Fruit fly (Drosophila melanogaster) whole organism, embryonic: ENCODE data around the gene rho-5.

Experiments
- Bdp1 ChIP-seq: fragments of 200-800 bp; sonication (Bioruptor generic); optimal IDR thresholded peaks from 3 replicates; lab custom pipeline; 2016; ENCODE audit warnings: missing biosample characterization, missing genetic modification characterization
- CG10274 ChIP-seq: fragments of 200-800 bp; sonication (Bioruptor generic); optimal IDR thresholded peaks from 3 replicates; lab custom pipeline; 2017; ENCODE audit warnings: missing biosample characterization, mild to moderate bottlenecking, missing genetic modification characterization
- CG10431 ChIP-seq: fragments of 200-800 bp; sonication (Bioruptor generic); optimal IDR thresholded peaks from 3 replicates; lab custom pipeline; 2018; ENCODE audit warnings: missing biosample characterization, mild to moderate bottlenecking, missing genetic modification characterization
- CG11560 ChIP-seq: fragments of 200-800 bp; sonication (Bioruptor generic); IDR thresholded peaks from 3 replicates; pipeline ENCODE4 v1.3.6; 2022; ENCODE audit warnings: missing biosample characterization, missing genetic modification characterization
- CG12236 ChIP-seq: fragments of 200-800 bp; sonication (Bioruptor generic); optimal IDR thresholded peaks from 2 replicates; lab custom pipeline; 2016; ENCODE audit warnings: missing biosample characterization, missing genetic modification characterization
- CG14014 ChIP-seq: fragments of 200-800 bp; sonication (Bioruptor generic); IDR thresholded peaks from 2 replicates; pipeline ENCODE4 v1.3.6; 2022; ENCODE audit warnings: missing biosample characterization, missing genetic modification characterization
- CG14965 ChIP-seq: fragments of 200-800 bp; sonication (Bioruptor generic); optimal IDR thresholded peaks from 2 replicates; lab custom pipeline; 2016; ENCODE audit warnings: missing biosample characterization, missing genetic modification characterization, borderline replicate concordance
- CG15011 ChIP-seq: fragments of 200-800 bp; sonication (Bioruptor generic); optimal IDR thresholded peaks from 3 replicates; lab custom pipeline; 2018; ENCODE audit warnings: missing biosample characterization, mild to moderate bottlenecking, missing genetic modification characterization
- CG15269 ChIP-seq: fragments of 200-800 bp; sonication (Bioruptor generic); optimal IDR thresholded peaks from 2 replicates; lab custom pipeline; 2018; ENCODE audit warnings: missing biosample characterization, mild to moderate bottlenecking, missing genetic modification characterization, moderate library complexity
- CG16863 ChIP-seq: fragments of 200-800 bp; sonication (Bioruptor generic); optimal IDR thresholded peaks from 3 replicates; lab custom pipeline; 2016; ENCODE audit warnings: missing biosample characterization, missing genetic modification characterization
- CG2129 ChIP-seq: fragments of 200-800 bp; sonication (Bioruptor generic); IDR thresholded peaks from 2 replicates; pipeline ENCODE4 v1.3.6; 2022; ENCODE audit warnings: missing biosample characterization, missing genetic modification characterization; ENCODE audit not compliant: partially characterized antibody
- CG2202 ChIP-seq: fragments of 200-800 bp; sonication (Bioruptor generic); optimal IDR thresholded peaks from 2 replicates; lab custom pipeline; 2018; ENCODE audit warnings: missing biosample characterization, mild to moderate bottlenecking, missing genetic modification characterization
- CG4617 ChIP-seq: fragments of 200-800 bp; sonication (Bioruptor generic); optimal IDR thresholded peaks from 3 replicates; lab custom pipeline; 2016; ENCODE audit warnings: missing biosample characterization, missing genetic modification characterization, borderline replicate concordance
- CG5245 ChIP-seq: fragments of 200-800 bp; sonication (Bioruptor generic); optimal IDR thresholded peaks from 3 replicates; lab custom pipeline; 2016; ENCODE audit warnings: missing biosample characterization, missing genetic modification characterization
- CG6175 ChIP-seq: fragments of 200-800 bp; sonication (Bioruptor generic); IDR thresholded peaks from 3 replicates; pipeline ENCODE4 v1.3.6; 2022; ENCODE audit warnings: missing biosample characterization, missing genetic modification characterization
- Camta ChIP-seq: fragments of 200-800 bp; sonication (Bioruptor generic); optimal IDR thresholded peaks from 2 replicates; lab custom pipeline; 2016; ENCODE audit warnings: missing biosample characterization, missing genetic modification characterization
- CoRest ChIP-seq: fragments of 200-800 bp; sonication (Bioruptor generic); optimal IDR thresholded peaks from 3 replicates; lab custom pipeline; 2018; ENCODE audit warnings: missing biosample characterization, mild to moderate bottlenecking, missing genetic modification characterization, moderate library complexity
- Deaf1 ChIP-seq: fragments of 200-800 bp; optimal IDR thresholded peaks from 3 replicates; lab custom pipeline; 2019; ENCODE audit warnings: missing biosample characterization, mild to moderate bottlenecking, missing genetic modification characterization, moderate library complexity
- Eip74EF ChIP-seq, 2 experiments: fragments of 200-800 bp in 1 of 2; fragments of >200 bp in 1 of 2; sonication (Bioruptor generic) in 1 of 2; optimal IDR thresholded peaks; 2 replicates each; lab custom pipeline; 2017 to 2019; ENCODE audit warnings: missing biosample characterization in 2 of 2, missing genetic modification characterization in 2 of 2, mild to moderate bottlenecking in 1 of 2, moderate library complexity in 1 of 2
- Hand ChIP-seq: fragments of 200-800 bp; sonication (Bioruptor generic); optimal IDR thresholded peaks from 2 replicates; lab custom pipeline; 2017; ENCODE audit warnings: mild to moderate bottlenecking, missing biosample characterization, missing genetic modification reagents, missing genetic modification characterization
- Hr51 ChIP-seq, 2 experiments: fragments of 200-800 bp; sonication (Bioruptor generic); optimal IDR thresholded peaks; 2 replicates in 1 of 2; 3 replicates in 1 of 2; lab custom pipeline; 2016 to 2018; ENCODE audit warnings: missing biosample characterization in 2 of 2, missing genetic modification characterization in 2 of 2, mild to moderate bottlenecking in 1 of 2, moderate library complexity in 1 of 2
- Jarid2 ChIP-seq: fragments of 200-800 bp; sonication (Bioruptor generic); optimal IDR thresholded peaks from 3 replicates; lab custom pipeline; 2017; ENCODE audit warnings: mild to moderate bottlenecking, missing biosample characterization, missing genetic modification reagents, missing genetic modification characterization
- Myb ChIP-seq: fragments of 200-800 bp; sonication (Bioruptor generic); optimal IDR thresholded peaks from 2 replicates; lab custom pipeline; 2016; ENCODE audit warnings: missing biosample characterization, missing genetic modification characterization
- NC2α ChIP-seq: fragments of 200-800 bp; sonication (Bioruptor generic); optimal IDR thresholded peaks from 2 replicates; lab custom pipeline; 2016; ENCODE audit warnings: missing biosample characterization, missing genetic modification characterization
- Oaz ChIP-seq: fragments of 200-800 bp; sonication (Bioruptor generic); IDR thresholded peaks from 2 replicates; pipeline ENCODE4 v1.3.6; 2022; ENCODE audit warnings: missing biosample characterization, missing genetic modification characterization
- Vsx1 ChIP-seq: fragments of 200-800 bp; sonication (Bioruptor generic); optimal IDR thresholded peaks from 2 replicates; lab custom pipeline; 2017; ENCODE audit warnings: missing biosample characterization, mild to moderate bottlenecking, missing genetic modification characterization, missing genetic modification reagents
- amos ChIP-seq: fragments of 200-800 bp; sonication (Bioruptor generic); IDR thresholded peaks from 2 replicates; pipeline ENCODE4 v1.3.6; 2022; ENCODE audit warnings: missing biosample characterization, missing genetic modification characterization; ENCODE audit not compliant: partially characterized antibody
- br ChIP-seq: fragments of >200 bp; optimal IDR thresholded peaks from 2 replicates; lab custom pipeline; 2017
- cas ChIP-seq: fragments of 200-800 bp; sonication (Bioruptor generic); IDR thresholded peaks from 2 replicates; pipeline ENCODE4 v1.3.6; 2022; ENCODE audit warnings: missing biosample characterization, missing genetic modification characterization
- crc ChIP-seq: fragments of 200-800 bp; sonication (Bioruptor generic); optimal IDR thresholded peaks from 2 replicates; lab custom pipeline; 2016; ENCODE audit warnings: missing biosample characterization, missing genetic modification characterization
- dan ChIP-seq: fragments of 200-800 bp; sonication (Bioruptor generic); IDR thresholded peaks from 2 replicates; pipeline ENCODE4 v1.3.6; 2022; ENCODE audit warnings: missing biosample characterization, missing genetic modification characterization
- dimm ChIP-seq: fragments of 200-800 bp; sonication (Bioruptor generic); IDR thresholded peaks from 2 replicates; pipeline ENCODE4 v1.3.6; 2022; ENCODE audit warnings: missing biosample characterization, missing genetic modification characterization
- exex ChIP-seq: fragments of 200-800 bp; sonication (Bioruptor generic); optimal IDR thresholded peaks from 4 replicates; lab custom pipeline; 2018; ENCODE audit warnings: missing biosample characterization, mild to moderate bottlenecking, missing genetic modification characterization, moderate library complexity
- gem ChIP-seq: fragments of 200-800 bp; sonication (Bioruptor generic); optimal IDR thresholded peaks from 2 replicates; lab custom pipeline; 2019; ENCODE audit warnings: missing biosample characterization, mild to moderate bottlenecking, missing genetic modification characterization, moderate library complexity
- gsb-n ChIP-seq: fragments of 200-800 bp; sonication (Bioruptor generic); optimal IDR thresholded peaks from 3 replicates; lab custom pipeline; 2018; ENCODE audit warnings: missing biosample characterization, mild to moderate bottlenecking, missing genetic modification characterization
- hb ChIP-seq: fragments of 200-800 bp; sonication (Bioruptor generic); IDR thresholded peaks from 3 replicates; pipeline ENCODE4 v1.3.6; 2022; ENCODE audit warnings: missing biosample characterization, missing genetic modification characterization; ENCODE audit not compliant: partially characterized antibody
- hth ChIP-seq: fragments of >200 bp; optimal IDR thresholded peaks from 2 replicates; lab custom pipeline; 2017; ENCODE audit warnings: inconsistent platforms
- lab ChIP-seq: fragments of 200-800 bp; sonication (Bioruptor generic); optimal IDR thresholded peaks from 3 replicates; lab custom pipeline; 2017; ENCODE audit warnings: missing biosample characterization, missing genetic modification characterization, mild to moderate bottlenecking, moderate library complexity, missing genetic modification reagents
- nmo ChIP-seq: fragments of 200-800 bp; sonication (Bioruptor generic); optimal IDR thresholded peaks from 2 replicates; lab custom pipeline; 2018; ENCODE audit warnings: missing biosample characterization, mild to moderate bottlenecking, missing genetic modification characterization, moderate library complexity
- salm ChIP-seq: fragments of 200-800 bp; sonication (Bioruptor generic); optimal IDR thresholded peaks from 2 replicates; lab custom pipeline; 2018; ENCODE audit warnings: missing biosample characterization, mild to moderate bottlenecking, missing genetic modification characterization
- sens ChIP-seq: fragments of 200-800 bp; sonication (Bioruptor generic); peaks from one replicate; lab custom pipeline; 2016; ENCODE audit warnings: missing biosample characterization, missing genetic modification characterization
- sens-2 ChIP-seq: fragments of 200-800 bp; sonication (Bioruptor generic); IDR thresholded peaks from 2 replicates; pipeline ENCODE4 v1.3.6; 2022; ENCODE audit warnings: missing biosample characterization, missing genetic modification characterization
- so ChIP-seq: fragments of 200-800 bp; sonication (Bioruptor generic); IDR thresholded peaks from 3 replicates; pipeline ENCODE4 v1.3.6; 2022; ENCODE audit warnings: missing biosample characterization, missing genetic modification characterization
- stwl ChIP-seq: fragments of 200-800 bp; sonication (Bioruptor generic); optimal IDR thresholded peaks from 3 replicates; lab custom pipeline; 2018; ENCODE audit warnings: missing biosample characterization, mild to moderate bottlenecking, missing genetic modification characterization, moderate library complexity
- trem ChIP-seq: fragments of 200-800 bp; optimal IDR thresholded peaks from 3 replicates; lab custom pipeline; 2019; ENCODE audit warnings: missing biosample characterization, mild to moderate bottlenecking, missing genetic modification characterization, moderate library complexity
- wdn ChIP-seq: fragments of 200-800 bp; sonication (Bioruptor generic); IDR thresholded peaks from 2 replicates; pipeline ENCODE4 v1.3.6; 2022; ENCODE audit warnings: missing biosample characterization, missing genetic modification characterization
- zf30C ChIP-seq: fragments of 200-800 bp; sonication (Bioruptor generic); optimal IDR thresholded peaks from 3 replicates; lab custom pipeline; 2018; ENCODE audit warnings: missing biosample characterization, mild to moderate bottlenecking, missing genetic modification characterization
- zfh1 ChIP-seq: fragments of 200-800 bp; sonication (Bioruptor generic); IDR thresholded peaks from 3 replicates; pipeline ENCODE4 v1.3.6; 2022; ENCODE audit warnings: missing biosample characterization, missing genetic modification characterization

The rho-5 gene

DNA sequence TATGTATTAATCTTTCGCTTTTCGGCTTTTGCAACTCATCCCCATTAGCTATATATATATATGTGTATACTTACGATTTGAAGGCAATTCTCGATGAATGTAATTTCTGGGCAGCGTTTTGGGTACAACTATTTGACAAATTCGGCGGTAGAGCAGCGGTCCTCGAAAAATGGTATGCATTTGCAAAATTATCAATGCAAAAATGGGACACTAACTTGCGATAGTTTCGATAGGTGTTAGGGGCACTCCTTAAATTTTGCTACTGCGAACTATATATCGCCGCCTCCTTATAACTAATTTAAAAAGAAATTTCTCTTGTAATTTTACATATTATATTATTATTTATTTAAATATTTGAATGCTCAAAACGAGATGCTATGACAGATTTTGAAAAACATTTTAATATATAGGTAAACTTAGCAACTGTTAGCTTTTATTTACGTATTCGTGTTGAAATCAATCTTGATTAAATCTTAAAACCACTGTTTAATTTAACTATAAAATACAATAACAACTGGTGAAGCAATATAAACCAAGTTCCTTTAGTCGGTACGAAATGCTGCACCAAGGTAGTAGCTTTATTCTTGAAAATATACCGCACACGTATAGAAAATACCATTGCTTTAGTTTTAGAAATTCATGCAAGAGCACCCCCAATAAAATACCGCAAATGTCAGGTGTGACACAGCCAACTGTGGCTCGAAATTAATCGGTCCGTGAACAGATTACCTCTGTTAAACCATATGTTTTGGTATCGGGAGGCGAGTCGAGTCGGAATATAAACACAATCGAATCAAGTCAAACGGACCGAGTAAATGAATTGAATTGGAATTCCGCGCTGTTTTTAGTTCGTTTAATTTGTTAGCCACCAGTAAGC lies 39.8 kb upstream of the rho-5 start, which contains the start of the genes CG5355 and Klp31E (continued):
- peak; percentile 1 for TF ChIP-seq CG10274
- TF ChIP-seq Vsx1 (GFP tag; lab: Kevin White, UChicago), result no peak
- TF ChIP-seq so (GFP tag; lab: Robert Waterston, UW), result peak; percentile 70; the same call in 1 of the 3 replicates
- no peak for TF ChIP-seq CG12236
- TF ChIP-seq Oaz (GFP tag; lab: Robert Waterston, UW), result 0 out of 2 replicates have a peak, but pooled peaks have one; percentile 46
- peak; percentile 39 for TF ChIP-seq trem (tag; lab: Kevin White, UChicago)
- peak; percentile 93 for TF ChIP-seq sens
- TF ChIP-seq amos, result peak; percentile 68; the same call in 1 of the 2 replicates
- TF ChIP-seq salm (tag; lab: Kevin White, UChicago), result peak; percentile 37
- TF ChIP-seq exex (tag; lab: Kevin White, UChicago), result peak; percentile 46
- peak; percentile 87 for TF ChIP-seq nmo (GFP tag; lab: Kevin White, UChicago)
- TF ChIP-seq hb (GFP tag; lab: Robert Waterston, UW), result no peak
- TF ChIP-seq CG15269, result peak; percentile 79
- TF ChIP-seq stwl (tag; lab: Kevin White, UChicago), result peak; percentile 3
- TF ChIP-seq CG16863 (GFP tag; lab: Kevin White, UChicago), result peak; percentile 52
- TF ChIP-seq gsb-n (tag; lab: Kevin White, UChicago), result no peak
- no peak; the same call in 1 of the 2 replicates for TF ChIP-seq CG2129 (GFP tag; lab: Robert Waterston, UW)
- TF ChIP-seq zfh1 (GFP tag; lab: Robert Waterston, UW), result peak; percentile 57; the same call in 2 of the 3 replicates
- no peak for TF ChIP-seq sens-2 (GFP tag; lab: Robert Waterston, UW)
- peak; percentile 12 for TF ChIP-seq CG2202
- TF ChIP-seq CG15011 (GFP tag; lab: Kevin White, UChicago), result no peak
- peak in 1 of 2 experiments; percentile 40 for TF ChIP-seq Hr51 (GFP tag; optimal IDR thresholded peaks at IDR 0.05; lab: Kevin White, UChicago)
- no peak for TF ChIP-seq CG11560 (tag; lab: Robert Waterston, UW)
- TF ChIP-seq Jarid2 (GFP tag; lab: Kevin White, UChicago), result no peak
- no peak for TF ChIP-seq CG14014
- peak; percentile 46 for TF ChIP-seq CG10431 (GFP tag; lab: Kevin White, UChicago)
- TF ChIP-seq CoRest (tag; lab: Kevin White, UChicago), result peak; percentile 89
- no peak for TF ChIP-seq crc (GFP tag; lab: Kevin White, UChicago)
- TF ChIP-seq dimm (GFP tag; lab: Robert Waterston, UW), result no peak
- no peak for TF ChIP-seq br (lab: Kevin White, UChicago)
- TF ChIP-seq CG6175 (GFP tag; lab: Robert Waterston, UW), result no peak
- peak; percentile 6 for TF ChIP-seq CG4617 (GFP tag; lab: Kevin White, UChicago)
- no peak for TF ChIP-seq Eip74EF (GFP tag; optimal IDR thresholded peaks at IDR 0.05; lab: Kevin White, UChicago)
- TF ChIP-seq Hand (GFP tag; lab: Kevin White, UChicago), result no peak
- TF ChIP-seq hth (lab: Kevin White, UChicago), result no peak
- TF ChIP-seq dan (GFP tag; lab: Robert Waterston, UW), result no peak
- TF ChIP-seq zf30C (GFP tag; lab: Kevin White, UChicago), result no peak
- TF ChIP-seq CG14965 (GFP tag; lab: Kevin White, UChicago), result no peak
- no peak for TF ChIP-seq lab (GFP tag; lab: Kevin White, UChicago)
- TF ChIP-seq Camta (GFP tag; lab: Kevin White, UChicago), result no peak
- peak; percentile 11 for TF ChIP-seq Myb (GFP tag; lab: Kevin White, UChicago)
- TF ChIP-seq Deaf1, result no peak
- no peak for TF ChIP-seq cas
- no peak for TF ChIP-seq NC2α (GFP tag; lab: Kevin White, UChicago)
- TF ChIP-seq wdn (GFP tag; lab: Robert Waterston, UW), result no peak
- TF ChIP-seq CG5245, result no peak
- TF ChIP-seq Bdp1 (GFP tag; lab: Kevin White, UChicago), result peak; percentile 17
- TF ChIP-seq gem (tag; lab: Kevin White, UChicago), result peak; percentile 86
